Worm (Caenorhabditis elegans) whole organism, early embryonic: ENCODE data around the gene twk-5.

ENCODE experiments used
- B0310.2 ChIP-seq: sonication (generic microtip); optimal IDR thresholded peaks from 2 replicates; lab custom pipeline; 2016; ENCODE audit warnings: mild to moderate bottlenecking, missing genetic modification characterization, missing compliant biosample characterization
- F13C5.2 ChIP-seq: sonication (generic microtip); optimal IDR thresholded peaks from 2 replicates; lab custom pipeline; 2017; ENCODE audit warnings: mild to moderate bottlenecking, missing genetic modification characterization, inconsistent platforms, missing compliant biosample characterization
- aly-1 ChIP-seq: sonication (generic microtip); optimal IDR thresholded peaks from 2 replicates; lab custom pipeline; 2016; ENCODE audit warnings: missing genetic modification characterization, missing compliant biosample characterization
- ama-1 ChIP-seq: fragments of 150-350 bp; optimal IDR thresholded peaks from 2 replicates; lab custom pipeline; 2014
- ceh-13 ChIP-seq: fragments of 200-800 bp; sonication (Bioruptor generic); optimal IDR thresholded peaks from 2 replicates; lab custom pipeline; 2018; ENCODE audit warnings: mild to moderate bottlenecking, missing genetic modification characterization, missing compliant biosample characterization
- ceh-36 ChIP-seq: sonication (generic microtip); optimal IDR thresholded peaks from 2 replicates; lab custom pipeline; 2016; ENCODE audit warnings: missing genetic modification characterization, inconsistent platforms, missing compliant biosample characterization
- ets-7 ChIP-seq: sonication (generic microtip); optimal IDR thresholded peaks from 2 replicates; lab custom pipeline; 2016; ENCODE audit warnings: missing genotype, missing genetic modification characterization, missing compliant biosample characterization
- flt-1 ChIP-seq: fragments of 200-800 bp; sonication (Bioruptor generic); IDR thresholded peaks from 2 replicates; pipeline ENCODE4 v1.3.6; 2022; ENCODE audit warnings: missing genetic modification characterization, missing compliant biosample characterization
- hmbx-1 ChIP-seq: sonication (generic microtip); optimal IDR thresholded peaks from 2 replicates; lab custom pipeline; 2016; ENCODE audit warnings: mild to moderate bottlenecking, missing genetic modification characterization, missing compliant biosample characterization
- hmg-4 ChIP-seq: fragments of 200-800 bp; sonication (Bioruptor generic); optimal IDR thresholded peaks from 2 replicates; lab custom pipeline; 2018; ENCODE audit warnings: mild to moderate bottlenecking, missing genetic modification characterization, missing compliant biosample characterization
- hnd-1 ChIP-seq: sonication (generic microtip); optimal IDR thresholded peaks from 2 replicates; lab custom pipeline; 2016; ENCODE audit warnings: missing genetic modification characterization, missing compliant biosample characterization
- pes-1 ChIP-seq: fragments of 200-800 bp; sonication (Bioruptor generic); IDR thresholded peaks from 2 replicates; pipeline ENCODE4 v1.3.6; 2022; ENCODE audit warnings: missing genetic modification reagents, missing genetic modification characterization, missing compliant biosample characterization
- scrt-1 ChIP-seq: fragments of 200-800 bp; sonication (Bioruptor generic); IDR thresholded peaks from 2 replicates; pipeline ENCODE4 v1.3.6; 2022; ENCODE audit warnings: missing genetic modification characterization, missing compliant biosample characterization
- sea-1 ChIP-seq: fragments of 200-800 bp; sonication (Bioruptor generic); conservative IDR thresholded peaks from 2 replicates; pipeline ENCODE4 v1.3.6; 2022; ENCODE audit warnings: missing genetic modification characterization, missing compliant biosample characterization
- tbx-11 ChIP-seq: fragments of 200-800 bp; sonication (Bioruptor generic); IDR thresholded peaks from 2 replicates; pipeline ENCODE4 v1.3.6; 2022; ENCODE audit warnings: missing genetic modification characterization, missing compliant biosample characterization
- tbx-37 ChIP-seq: fragments of 200-800 bp; sonication (Bioruptor generic); conservative IDR thresholded peaks from 2 replicates; pipeline ENCODE4 v1.3.6; 2022; ENCODE audit warnings: missing genetic modification reagents, missing genetic modification characterization, missing compliant biosample characterization
- tra-4 ChIP-seq: sonication (generic microtip); optimal IDR thresholded peaks from 2 replicates; lab custom pipeline; 2017; ENCODE audit warnings: missing genetic modification characterization, missing compliant biosample characterization

Gene twk-5

ce11 chrII:11485200-11485599, at the start of gene twk-5:
Gene twk-5 (minus strand): TSS chrII:11485300.
- TF ChIP-seq ets-7 (tag; lab: Kevin White, UChicago) (no peak), tbx-11 (GFP tag; lab: Robert Waterston, UW) (no peak), flt-1 (GFP tag; lab: Robert Waterston, UW) (no peak), ama-1 (lab: Kevin White, UChicago) (no peak), scrt-1 (GFP tag; lab: Robert Waterston, UW) (no peak), hmg-4 (GFP tag; lab: Kevin White, UChicago) (no peak), ceh-13 (no peak), pes-1 (GFP tag; lab: Robert Waterston, UW) (no peak), hmbx-1 (tag; lab: Kevin White, UChicago) (no peak), sea-1 (GFP tag; lab: Robert Waterston, UW) (no peak), tbx-37 (GFP tag; lab: Robert Waterston, UW) (no peak), hnd-1 (tag; lab: Kevin White, UChicago) (no peak), aly-1 (tag; lab: Kevin White, UChicago) (no peak), ceh-36 (tag; lab: Kevin White, UChicago) (no peak), B0310.2 (tag; lab: Kevin White, UChicago) (no peak), tra-4 (no peak), F13C5.2 (no peak)

- TF ChIP-seq hmg-4 (GFP tag; lab: Kevin White, UChicago) = peak; percentile 13
- peak; percentile 71; the same call in 1 of the 2 replicates for TF ChIP-seq scrt-1 (GFP tag; lab: Robert Waterston, UW)
- peak; percentile 86 for TF ChIP-seq pes-1 (GFP tag; lab: Robert Waterston, UW)
- peak; percentile 63 for TF ChIP-seq tbx-11 (GFP tag; lab: Robert Waterston, UW)
- TF ChIP-seq ets-7 (tag; lab: Kevin White, UChicago) = peak; percentile 70
- peak; percentile 82 for TF ChIP-seq flt-1 (GFP tag; lab: Robert Waterston, UW)
- TF ChIP-seq hnd-1 (tag; lab: Kevin White, UChicago) = peak; percentile 36
- peak; percentile 79 for TF ChIP-seq sea-1 (GFP tag; lab: Robert Waterston, UW)
- peak; percentile 14 for TF ChIP-seq ceh-13
- TF ChIP-seq tbx-37 (GFP tag; lab: Robert Waterston, UW) = peak; percentile 86
Observed at ce11 chrII:11534429-11535099, 49.5 kb upstream of the twk-5 start, which contains the start of gene Y62F5A.12. Gene Y62F5A.12 (minus strand): TSS chrII:11534479.

ce11 chrII:11533716-11534115, 48.6 kb upstream of the twk-5 start, which contains the start of gene mdt-8:
Gene mdt-8 (minus strand): TSS chrII:11533816.
- TF ChIP-seq scrt-1 (GFP tag; lab: Robert Waterston, UW) = no peak
- no peak for TF ChIP-seq tbx-11 (GFP tag; lab: Robert Waterston, UW)
- TF ChIP-seq ceh-13 = no peak
- TF ChIP-seq hnd-1 (tag; lab: Kevin White, UChicago) = no peak
- no peak for TF ChIP-seq flt-1 (GFP tag; lab: Robert Waterston, UW)
- no peak for TF ChIP-seq tra-4
- TF ChIP-seq aly-1 (tag; lab: Kevin White, UChicago) = no peak
- no peak for TF ChIP-seq hmg-4 (GFP tag; lab: Kevin White, UChicago)
- TF ChIP-seq sea-1 (GFP tag; lab: Robert Waterston, UW) = no peak
- TF ChIP-seq ets-7 (tag; lab: Kevin White, UChicago) = no peak
- no peak for TF ChIP-seq ama-1 (lab: Kevin White, UChicago)
- no peak for TF ChIP-seq B0310.2 (tag; lab: Kevin White, UChicago)
- no peak for TF ChIP-seq F13C5.2
- no peak for TF ChIP-seq ceh-36 (tag; lab: Kevin White, UChicago)
- TF ChIP-seq hmbx-1 (tag; lab: Kevin White, UChicago) = no peak
- TF ChIP-seq tbx-37 (GFP tag; lab: Robert Waterston, UW) = no peak
- no peak for TF ChIP-seq pes-1 (GFP tag; lab: Robert Waterston, UW)

- TF ChIP-seq flt-1 (GFP tag; lab: Robert Waterston, UW) = no peak
- TF ChIP-seq ceh-36 (tag; lab: Kevin White, UChicago) = no peak
- no peak for TF ChIP-seq B0310.2 (tag; lab: Kevin White, UChicago)
- TF ChIP-seq sea-1 (GFP tag; lab: Robert Waterston, UW) = no peak
- no peak for TF ChIP-seq aly-1 (tag; lab: Kevin White, UChicago)
- no peak for TF ChIP-seq F13C5.2
- TF ChIP-seq hmg-4 (GFP tag; lab: Kevin White, UChicago) = no peak
- TF ChIP-seq scrt-1 (GFP tag; lab: Robert Waterston, UW) = no peak
- no peak for TF ChIP-seq ets-7 (tag; lab: Kevin White, UChicago)
- no peak for TF ChIP-seq tbx-37 (GFP tag; lab: Robert Waterston, UW)
- TF ChIP-seq hnd-1 (tag; lab: Kevin White, UChicago) = no peak
- no peak for TF ChIP-seq hmbx-1 (tag; lab: Kevin White, UChicago)
- TF ChIP-seq tbx-11 (GFP tag; lab: Robert Waterston, UW) = no peak
- no peak for TF ChIP-seq ama-1 (lab: Kevin White, UChicago)
- TF ChIP-seq ceh-13 = no peak
- TF ChIP-seq pes-1 (GFP tag; lab: Robert Waterston, UW) = no peak
Observed at ce11 chrII:11526954-11527353, 41.9 kb upstream of the twk-5 start, which contains the start of gene age-1. Gene age-1 (minus strand): TSS chrII:11527054.

ce11 chrII:11521300-11521699, 36.2 kb upstream of the twk-5 start, which contains the start of gene Y62F5A.10:
Gene Y62F5A.10 (plus strand): TSS chrII:11521600.
- TF ChIP-seq ama-1 (lab: Kevin White, UChicago) (no peak), sea-1 (GFP tag; lab: Robert Waterston, UW) (no peak), tra-4 (no peak), tbx-11 (GFP tag; lab: Robert Waterston, UW) (no peak), pes-1 (GFP tag; lab: Robert Waterston, UW) (no peak), flt-1 (GFP tag; lab: Robert Waterston, UW) (no peak), tbx-37 (GFP tag; lab: Robert Waterston, UW) (no peak), aly-1 (tag; lab: Kevin White, UChicago) (no peak)

ce11 chrII:11518184-11518583, 33.1 kb upstream of the twk-5 start, which contains the start of gene B0334.10:
Gene B0334.10 (plus strand): TSS chrII:11518484.
- TF ChIP-seq F13C5.2 = no peak
- TF ChIP-seq ceh-13 = no peak
- no peak for TF ChIP-seq hmbx-1 (tag; lab: Kevin White, UChicago)
- no peak for TF ChIP-seq hmg-4 (GFP tag; lab: Kevin White, UChicago)
- TF ChIP-seq tra-4 = no peak
